Worm (Caenorhabditis elegans): ENCODE results near the gene clec-123.
"Not testable (repeated sequence)": the region's sequence is repeated elsewhere in the genome, so short reads cannot be mapped to it uniquely, and the experiment has no call there.

Gene clec-123

ce11 chrII:3096857-3097256, 17.2 kb upstream of the clec-123 start, which contains the start of gene Y25C1A.14:
Y25C1A.14 (minus strand) TSS chrII:3096957.
- no peak for TF ChIP-seq him-1 (tag; optimal IDR thresholded peaks at IDR 0.05)
- no peak for TF ChIP-seq W03F9.2 (tag; optimal IDR thresholded peaks at IDR 0.05)
- no peak for TF ChIP-seq dao-5 (tag; optimal IDR thresholded peaks at IDR 0.05)

DNA sequence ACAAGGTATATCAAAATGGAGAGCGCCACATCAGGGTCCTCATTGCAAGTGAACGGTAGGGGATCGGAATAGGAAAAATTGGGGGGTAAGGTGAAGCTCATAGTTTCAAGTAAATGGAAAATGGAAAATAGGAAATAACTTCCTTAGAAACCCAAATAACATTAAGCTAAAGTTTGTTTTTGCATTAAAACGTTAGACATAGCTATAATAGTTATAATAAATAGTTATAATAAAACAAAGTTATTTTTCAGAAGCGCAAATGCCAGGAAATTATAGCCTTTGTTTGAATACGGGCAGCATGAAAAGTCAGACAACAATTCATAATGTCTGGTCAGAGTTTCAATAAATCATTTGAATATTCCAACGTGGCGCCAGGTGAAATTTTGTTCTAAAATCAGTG, 13.5 kb upstream of the clec-123 start, which contains the start of gene srg-24:
srg-24 (minus strand) TSS at position 101 of the 400 bp plus-strand sequence.
- TF ChIP-seq dao-5 (tag; optimal IDR thresholded peaks at IDR 0.05) = no peak

DNA sequence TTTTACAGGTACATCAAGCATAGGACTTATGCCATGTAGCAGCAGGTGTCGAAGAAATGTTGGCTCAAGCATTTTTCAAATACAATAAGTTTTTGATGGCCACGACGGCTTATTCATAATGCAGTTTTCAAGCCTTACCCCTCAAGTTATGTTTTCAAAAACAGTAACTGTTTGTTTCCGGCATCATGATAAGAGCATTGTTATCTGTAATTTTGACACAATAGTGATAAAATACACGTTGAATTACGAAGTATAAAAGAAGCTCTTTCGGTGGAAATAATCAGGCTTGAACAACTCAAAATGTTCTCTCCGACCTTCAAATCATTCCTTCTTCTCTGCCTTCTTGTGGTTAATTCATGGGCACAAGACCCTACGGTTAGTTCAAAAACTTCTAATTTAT, 12.0 kb upstream of the clec-123 start, which contains the start of gene clec-121:
clec-121 (plus strand) TSS at position 301 of the 400 bp plus-strand sequence.
- TF ChIP-seq dao-5 (tag; optimal IDR thresholded peaks at IDR 0.05) (no peak), him-1 (tag; optimal IDR thresholded peaks at IDR 0.05) (no peak), W03F9.2 (tag; optimal IDR thresholded peaks at IDR 0.05) (no peak)

- TF ChIP-seq W03F9.2 (tag; optimal IDR thresholded peaks at IDR 0.05) (no peak), him-1 (tag; optimal IDR thresholded peaks at IDR 0.05) (no peak), dao-5 (tag; optimal IDR thresholded peaks at IDR 0.05) (no peak)
These were observed 8.3 kb upstream of the clec-123 start, which contains the start of gene clec-122 for ce11 chrII:3105765-3106164. clec-122 (plus strand) TSS chrII:3106065.

DNA sequence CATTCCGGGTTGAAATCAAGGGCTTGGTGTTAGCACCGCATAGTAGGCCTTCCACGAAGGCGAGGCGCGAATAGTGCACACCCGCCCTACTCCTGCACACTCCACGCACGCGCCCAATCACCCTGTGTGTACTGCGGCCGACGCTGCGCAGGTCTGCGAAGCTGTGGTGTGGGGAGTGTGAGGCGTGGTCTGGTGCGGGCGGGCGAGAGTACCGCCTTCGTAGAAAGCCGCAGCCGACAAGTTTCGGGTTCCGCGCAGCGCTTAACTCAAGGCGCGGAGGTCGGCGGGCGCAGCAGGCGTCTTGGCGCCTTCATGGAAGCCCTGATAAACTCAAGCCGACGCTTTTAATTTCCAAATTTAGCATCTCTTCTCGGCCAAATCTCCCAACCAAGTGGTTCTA, 5.9 kb upstream of the clec-123 start:
- TF ChIP-seq him-1 (tag; optimal IDR thresholded peaks at IDR 0.05) (no peak), W03F9.2 (tag; optimal IDR thresholded peaks at IDR 0.05) (no peak), dao-5 (tag; optimal IDR thresholded peaks at IDR 0.05) (no peak)

DNA sequence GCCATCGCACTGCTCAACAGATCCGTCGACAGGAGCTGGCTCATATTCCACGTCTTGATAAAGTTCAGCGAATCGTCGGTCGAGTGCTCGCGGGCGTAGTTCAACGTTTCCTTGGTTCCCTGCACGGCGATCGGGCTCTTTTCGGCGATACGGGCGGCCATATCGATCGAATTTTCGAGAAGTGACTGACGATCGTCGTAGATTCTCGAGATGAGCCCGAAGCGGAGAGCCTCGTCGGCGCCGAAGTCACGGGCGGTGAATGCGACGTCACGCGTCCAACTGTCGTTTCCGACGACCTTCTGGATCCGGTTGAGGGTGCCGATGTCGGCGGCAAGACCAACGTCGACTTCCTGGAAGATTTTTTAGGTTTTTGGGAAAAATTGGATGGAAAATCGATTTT, 4.5 kb upstream of the clec-123 start:
- TF ChIP-seq dao-5 (tag; optimal IDR thresholded peaks at IDR 0.05) = no peak
- no peak for TF ChIP-seq him-1 (tag; optimal IDR thresholded peaks at IDR 0.05)
- no peak for TF ChIP-seq W03F9.2 (tag; optimal IDR thresholded peaks at IDR 0.05)

DNA sequence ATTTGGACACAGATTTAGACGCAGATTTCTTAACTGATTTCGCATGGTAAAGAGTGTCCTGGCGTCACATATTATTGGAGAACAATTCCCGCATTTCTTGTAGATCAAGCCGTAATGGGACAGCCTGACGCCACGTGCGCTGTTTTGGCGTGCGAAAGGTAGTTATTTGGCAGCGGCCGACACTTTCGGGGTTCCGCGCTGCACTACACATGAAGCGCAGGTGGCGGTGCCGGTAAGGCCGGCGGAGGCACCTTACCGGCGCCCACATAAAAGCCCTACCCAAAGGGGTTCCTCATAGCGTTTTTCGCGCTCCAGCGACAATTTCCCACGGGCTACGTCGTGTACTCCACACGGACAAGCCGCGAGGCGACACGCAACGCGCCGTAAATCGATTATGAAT, 3.9 kb upstream of the clec-123 start:
- TF ChIP-seq W03F9.2 (tag; optimal IDR thresholded peaks at IDR 0.05) (no peak), dao-5 (tag; optimal IDR thresholded peaks at IDR 0.05) (no peak), him-1 (tag; optimal IDR thresholded peaks at IDR 0.05) (no peak)

DNA sequence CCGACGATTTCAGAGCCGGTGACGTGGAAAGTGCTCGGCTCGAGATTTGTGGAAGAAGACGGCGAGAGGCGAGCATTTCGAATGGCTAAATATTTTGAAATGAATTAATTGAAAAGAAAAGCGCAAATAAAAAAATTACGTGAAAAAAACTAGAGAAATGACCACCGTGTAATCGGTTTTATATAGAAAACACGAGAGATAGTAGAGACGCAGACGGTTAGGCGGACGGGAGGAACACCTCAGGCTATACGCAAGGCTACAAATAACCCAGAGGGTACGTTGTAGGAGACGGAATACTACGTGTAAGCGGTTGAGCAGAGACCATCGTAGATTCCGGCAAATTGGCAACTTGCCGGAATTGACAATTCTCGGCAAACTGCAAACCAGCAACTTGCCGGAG, 2.9 kb upstream of the clec-123 start, which contains the start of gene Y25C1A.13:
Y25C1A.13 (minus strand) TSS at position 101 of the 400 bp plus-strand sequence.
- TF ChIP-seq dao-5 (tag; optimal IDR thresholded peaks at IDR 0.05) (no peak), W03F9.2 (tag; optimal IDR thresholded peaks at IDR 0.05) (no peak), him-1 (tag; optimal IDR thresholded peaks at IDR 0.05) (no peak)

DNA sequence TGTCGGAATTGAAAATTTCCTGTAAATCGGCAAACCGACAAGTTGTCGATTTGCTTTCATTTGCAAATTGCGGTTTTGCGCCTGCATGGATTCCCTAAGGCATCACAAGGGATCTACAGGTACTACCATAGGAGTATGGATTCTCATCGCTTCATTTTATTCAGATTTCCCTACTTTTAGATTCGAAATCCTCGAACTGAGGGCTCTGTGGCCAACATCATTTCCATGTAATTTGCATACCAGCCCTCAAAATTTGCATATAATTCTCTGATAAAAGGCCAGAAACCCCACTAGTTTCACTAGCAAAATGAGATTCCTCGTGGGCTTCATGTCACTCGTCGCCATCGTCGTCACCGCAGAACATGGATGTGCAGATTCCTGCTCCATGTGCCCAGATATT, 1.7 kb upstream of the clec-123 start, which contains the start of gene Y25C1A.2:
Y25C1A.2 (plus strand) TSS at position 301 of the 400 bp plus-strand sequence.
- no peak for TF ChIP-seq him-1 (tag; optimal IDR thresholded peaks at IDR 0.05)
- no peak for TF ChIP-seq dao-5 (tag; optimal IDR thresholded peaks at IDR 0.05)
- no peak for TF ChIP-seq W03F9.2 (tag; optimal IDR thresholded peaks at IDR 0.05)

DNA sequence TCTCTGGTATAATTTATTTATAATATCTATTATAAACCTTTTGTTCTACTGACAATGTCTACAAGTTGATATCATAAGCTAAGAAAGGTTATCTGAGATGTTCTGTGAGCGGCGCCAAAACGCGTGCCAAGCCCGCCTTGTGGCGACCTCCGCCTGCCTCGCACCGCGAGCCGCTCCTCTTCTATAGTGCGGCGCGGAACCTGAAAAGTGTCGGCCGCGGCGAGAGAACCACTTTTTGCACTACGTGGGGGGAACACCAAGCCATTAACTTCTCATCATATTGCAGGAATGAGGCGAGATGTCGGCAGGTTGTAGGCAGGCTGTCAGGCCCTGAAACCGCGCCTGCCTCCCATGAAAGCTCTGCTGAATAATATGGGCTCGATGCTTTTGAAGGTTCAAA, 745 bp upstream of the clec-123 start:
- TF ChIP-seq him-1 (tag; optimal IDR thresholded peaks at IDR 0.05) (no peak), dao-5 (tag; optimal IDR thresholded peaks at IDR 0.05) (no peak), W03F9.2 (tag; optimal IDR thresholded peaks at IDR 0.05) (no peak)

ce11 chrII:3117471-3117870, 3.4 kb downstream of the clec-123 start, which contains the start of gene T10D4.7:
T10D4.7 (plus strand) TSS chrII:3117771.
- TF ChIP-seq him-1 (tag; optimal IDR thresholded peaks at IDR 0.05) = no peak
- no peak for TF ChIP-seq dao-5 (tag; optimal IDR thresholded peaks at IDR 0.05)
- no peak for TF ChIP-seq W03F9.2 (tag; optimal IDR thresholded peaks at IDR 0.05)

DNA sequence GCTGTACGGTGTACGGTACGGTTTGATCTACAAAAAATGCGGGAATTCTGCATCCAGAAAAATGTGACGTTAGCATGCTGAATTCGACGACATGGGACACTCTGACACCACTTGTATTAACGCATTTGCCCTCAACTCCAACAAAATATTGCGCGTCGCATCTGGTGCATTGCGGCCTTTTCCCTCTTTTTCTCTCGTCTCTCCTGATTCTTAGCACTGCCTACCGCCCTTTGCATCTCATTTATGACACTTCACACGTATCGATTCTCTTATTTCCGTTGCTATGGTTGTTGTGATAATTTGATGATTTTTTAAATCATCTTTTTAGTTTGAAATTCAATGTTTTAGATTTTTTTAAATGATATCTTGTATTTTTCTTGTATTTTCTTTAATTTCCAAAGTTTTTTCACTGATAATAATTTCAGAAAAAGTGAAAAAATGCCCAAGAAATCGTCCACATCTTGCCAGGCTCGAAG, 4.9 kb downstream of the clec-123 start, which contains the start of gene T10D4.6:
T10D4.6 (plus strand) TSS at position 426 of the 476 bp plus-strand sequence.
- TF ChIP-seq W03F9.2 (tag; optimal IDR thresholded peaks at IDR 0.05) (no peak), dao-5 (tag; optimal IDR thresholded peaks at IDR 0.05) (no peak), him-1 (tag; optimal IDR thresholded peaks at IDR 0.05) (no peak)

- no peak for TF ChIP-seq W03F9.2 (tag; optimal IDR thresholded peaks at IDR 0.05)
These were observed 9.2 kb downstream of the clec-123 start, which contains the start of gene srh-71 for ce11 chrII:3123206-3123605. srh-71 (plus strand) TSS chrII:3123506.

- TF ChIP-seq dao-5 (tag; optimal IDR thresholded peaks at IDR 0.05) (no peak), him-1 (tag; optimal IDR thresholded peaks at IDR 0.05) (no peak), W03F9.2 (tag; optimal IDR thresholded peaks at IDR 0.05) (no peak)
These were observed 12.3 kb downstream of the clec-123 start, which contains the start of gene ins-19 for ce11 chrII:3126341-3126740. ins-19 (minus strand) TSS chrII:3126441.

ce11 chrII:3126741-3127140, 12.7 kb downstream of the clec-123 start, which contains the start of gene ins-31:
ins-31 (plus strand) TSS chrII:3127041.
- TF ChIP-seq W03F9.2, him-1, dao-5 (tag; optimal IDR thresholded peaks at IDR 0.05): not testable (repeated sequence)

Measured in whole organism, L4/young adult.